Worm (Caenorhabditis elegans) whole organism, L1 larva: ENCODE data around the gene col-78.

Experiments
- Y116A8C.19 ChIP-seq: sonication (generic microtip); optimal IDR thresholded peaks from 2 replicates; lab custom pipeline; 2016; ENCODE audit warnings: missing compliant biosample characterization, missing genetic modification characterization, borderline replicate concordance
- aly-2 ChIP-seq: fragments of 150-350 bp; optimal IDR thresholded peaks from 2 replicates; lab custom pipeline; 2014; ENCODE audit warnings: missing biosample characterization, missing genetic modification characterization
- ama-1 ChIP-seq: fragments of 150-350 bp; optimal IDR thresholded peaks from 2 replicates; lab custom pipeline; 2014
- ceh-8 ChIP-seq: fragments of 200-800 bp; sonication (Bioruptor generic); optimal IDR thresholded peaks from 2 replicates; lab custom pipeline; 2018; ENCODE audit warnings: mild to moderate bottlenecking, missing genetic modification characterization, moderate library complexity, missing compliant biosample characterization
- ceh-90 ChIP-seq: sonication (generic microtip); optimal IDR thresholded peaks from 2 replicates; lab custom pipeline; 2016; ENCODE audit warnings: missing genetic modification characterization, missing compliant biosample characterization
- ces-1 ChIP-seq: fragments of 150-350 bp; optimal IDR thresholded peaks from 2 replicates; lab custom pipeline; 2014; ENCODE audit warnings: missing biosample characterization, missing genetic modification reagents, missing genetic modification characterization
- dpl-1 ChIP-seq, 3 experiments: fragments of 150-350 bp in 2 of 3; sonication (generic microtip) in 1 of 3; optimal IDR thresholded peaks; 2 replicates each; lab custom pipeline; 2014 to 2017; ENCODE audit warnings: missing biosample characterization in 3 of 3, missing genetic modification characterization in 3 of 3, missing genetic modification reagents in 3 of 3
- dsc-1 ChIP-seq: sonication (generic microtip); optimal IDR thresholded peaks from 2 replicates; lab custom pipeline; 2016; ENCODE audit warnings: mild to moderate bottlenecking, missing genetic modification characterization, missing compliant biosample characterization
- efl-1 ChIP-seq, 4 experiments: fragments of 150-350 bp; optimal IDR thresholded peaks in 3 of 4; peaks in 1 of 4; 1 replicate in 1 of 4; 2 replicates in 3 of 4; lab custom pipeline; 2014; ENCODE audit warnings: missing biosample characterization in 2 of 4, missing genetic modification characterization in 2 of 4, missing genetic modification reagents in 2 of 4
- egl-13 ChIP-seq: sonication (generic microtip); optimal IDR thresholded peaks from 2 replicates; lab custom pipeline; 2016; ENCODE audit warnings: missing genotype, missing genetic modification reagents, missing genetic modification characterization, missing compliant biosample characterization
- elt-2 ChIP-seq: sonication (generic microtip); optimal IDR thresholded peaks from 2 replicates; lab custom pipeline; 2016; ENCODE audit warnings: missing genetic modification characterization, mild to moderate bottlenecking, inconsistent platforms, missing compliant biosample characterization, missing genetic modification reagents
- ets-5 ChIP-seq: fragments of 200-800 bp; sonication (Bioruptor generic); IDR thresholded peaks from 2 replicates; pipeline ENCODE4 v1.3.6; 2022; ENCODE audit warnings: missing genetic modification characterization, missing compliant biosample characterization
- fkh-10 ChIP-seq: sonication (generic microtip); optimal IDR thresholded peaks from 2 replicates; lab custom pipeline; 2017; ENCODE audit warnings: missing biosample characterization, missing genetic modification reagents, missing genetic modification characterization
- fkh-4 ChIP-seq: sonication (generic microtip); optimal IDR thresholded peaks from 2 replicates; lab custom pipeline; 2016; ENCODE audit warnings: missing compliant biosample characterization, missing genetic modification characterization, borderline replicate concordance
- fkh-8 ChIP-seq: sonication (generic microtip); optimal IDR thresholded peaks from 2 replicates; lab custom pipeline; 2016; ENCODE audit warnings: mild to moderate bottlenecking, missing genetic modification characterization, missing compliant biosample characterization
- fos-1 ChIP-seq: fragments of 150-350 bp; optimal IDR thresholded peaks from 2 replicates; lab custom pipeline; 2014; ENCODE audit warnings: missing biosample characterization, missing genetic modification characterization
- irx-1 ChIP-seq: sonication (generic microtip); optimal IDR thresholded peaks from 2 replicates; lab custom pipeline; 2016; ENCODE audit warnings: missing genetic modification characterization, missing compliant biosample characterization
- lin-13 ChIP-seq: fragments of 150-350 bp; optimal IDR thresholded peaks from 2 replicates; lab custom pipeline; 2014; ENCODE audit warnings: missing biosample characterization, missing genetic modification reagents, missing genetic modification characterization
- lin-14 ChIP-seq: fragments of 200-800 bp; sonication (Bioruptor generic); optimal IDR thresholded peaks from 2 replicates; lab custom pipeline; 2018; ENCODE audit warnings: mild to moderate bottlenecking, missing genetic modification characterization, moderate library complexity, missing compliant biosample characterization
- lin-15B ChIP-seq: fragments of 150-350 bp; sonication (generic microtip); optimal IDR thresholded peaks from 3 replicates; lab custom pipeline; 2014; ENCODE audit warnings: missing biosample characterization, missing genetic modification characterization
- lin-35 ChIP-seq, 2 experiments: fragments of 150-350 bp; optimal IDR thresholded peaks; 2 replicates each; lab custom pipeline; 2014; ENCODE audit warnings: missing biosample characterization in 2 of 2, missing genetic modification characterization in 2 of 2, missing genetic modification reagents in 2 of 2
- lin-39 ChIP-seq: fragments of 150-350 bp; optimal IDR thresholded peaks from 2 replicates; lab custom pipeline; 2014; ENCODE audit warnings: missing biosample characterization, missing genetic modification reagents, missing genetic modification characterization
- lsy-2 ChIP-seq, 2 experiments: fragments of 150-350 bp; optimal IDR thresholded peaks; 2 replicates each; lab custom pipeline; 2014; ENCODE audit warnings: missing biosample characterization in 2 of 2, missing genetic modification characterization in 2 of 2
- mep-1 ChIP-seq: fragments of 150-350 bp; optimal IDR thresholded peaks from 2 replicates; lab custom pipeline; 2014; ENCODE audit warnings: missing biosample characterization, missing genetic modification characterization
- nhr-11 ChIP-seq: fragments of 150-350 bp; optimal IDR thresholded peaks from 2 replicates; lab custom pipeline; 2014; ENCODE audit warnings: missing biosample characterization, missing genetic modification characterization
- nhr-19 ChIP-seq: fragments of 200-800 bp; sonication (Bioruptor generic); conservative IDR thresholded peaks from 2 replicates; pipeline ENCODE4 v1.3.6; 2022; ENCODE audit warnings: missing genetic modification characterization, missing compliant biosample characterization
- nhr-20 ChIP-seq: sonication (generic microtip); optimal IDR thresholded peaks from 2 replicates; lab custom pipeline; 2016; ENCODE audit warnings: mild to moderate bottlenecking, missing genetic modification characterization, missing compliant biosample characterization
- nhr-237 ChIP-seq: fragments of 150-350 bp; optimal IDR thresholded peaks from 2 replicates; lab custom pipeline; 2014; ENCODE audit warnings: missing biosample characterization, missing genetic modification characterization
- nhr-47 ChIP-seq: sonication (generic microtip); optimal IDR thresholded peaks from 2 replicates; lab custom pipeline; 2016; ENCODE audit warnings: mild to moderate bottlenecking, missing genetic modification characterization, moderate library complexity, missing compliant biosample characterization
- nhr-71 ChIP-seq: sonication (generic microtip); optimal IDR thresholded peaks from 2 replicates; lab custom pipeline; 2016; ENCODE audit warnings: mild to moderate bottlenecking, missing genetic modification characterization, moderate library complexity, missing compliant biosample characterization
- nhr-76 ChIP-seq: sonication (generic microtip); optimal IDR thresholded peaks from 2 replicates; lab custom pipeline; 2017; ENCODE audit warnings: missing biosample characterization, missing genetic modification characterization
- pax-3 ChIP-seq: fragments of 200-800 bp; sonication (Bioruptor generic); optimal IDR thresholded peaks from 2 replicates; lab custom pipeline; 2018; ENCODE audit warnings: mild to moderate bottlenecking, missing genetic modification characterization, moderate library complexity, missing compliant biosample characterization
- pqm-1 ChIP-seq: sonication (generic microtip); optimal IDR thresholded peaks from 3 replicates; lab custom pipeline; 2017; ENCODE audit warnings: missing biosample characterization, missing genetic modification characterization
- sox-4 ChIP-seq: sonication (generic microtip); optimal IDR thresholded peaks from 2 replicates; lab custom pipeline; 2016; ENCODE audit warnings: missing genetic modification characterization, missing compliant biosample characterization
- swsn-7 ChIP-seq: sonication (generic microtip); optimal IDR thresholded peaks from 2 replicates; lab custom pipeline; 2016; ENCODE audit warnings: missing genetic modification characterization, missing compliant biosample characterization
- tbx-2 ChIP-seq: sonication (generic microtip); optimal IDR thresholded peaks from 2 replicates; lab custom pipeline; 2016; ENCODE audit warnings: missing genetic modification characterization, missing compliant biosample characterization
- unc-86 ChIP-seq: sonication (generic microtip); optimal IDR thresholded peaks from 2 replicates; lab custom pipeline; 2016; ENCODE audit warnings: missing genetic modification characterization, missing compliant biosample characterization
- xbp-1 ChIP-seq: sonication (generic microtip); optimal IDR thresholded peaks from 2 replicates; lab custom pipeline; 2016; ENCODE audit warnings: missing genetic modification characterization, missing compliant biosample characterization
- zag-1 ChIP-seq: fragments of 150-350 bp; optimal IDR thresholded peaks from 2 replicates; lab custom pipeline; 2014; ENCODE audit warnings: missing biosample characterization, missing genetic modification characterization
- zip-4 ChIP-seq: fragments of 200-800 bp; sonication (Bioruptor generic); optimal IDR thresholded peaks from 2 replicates; lab custom pipeline; 2018; ENCODE audit warnings: mild to moderate bottlenecking, missing genetic modification characterization, moderate library complexity, missing compliant biosample characterization
- ztf-4 ChIP-seq: fragments of 150-350 bp; optimal IDR thresholded peaks from 2 replicates; lab custom pipeline; 2014; ENCODE audit warnings: missing biosample characterization, missing genetic modification characterization

col-78 gene

DNA sequence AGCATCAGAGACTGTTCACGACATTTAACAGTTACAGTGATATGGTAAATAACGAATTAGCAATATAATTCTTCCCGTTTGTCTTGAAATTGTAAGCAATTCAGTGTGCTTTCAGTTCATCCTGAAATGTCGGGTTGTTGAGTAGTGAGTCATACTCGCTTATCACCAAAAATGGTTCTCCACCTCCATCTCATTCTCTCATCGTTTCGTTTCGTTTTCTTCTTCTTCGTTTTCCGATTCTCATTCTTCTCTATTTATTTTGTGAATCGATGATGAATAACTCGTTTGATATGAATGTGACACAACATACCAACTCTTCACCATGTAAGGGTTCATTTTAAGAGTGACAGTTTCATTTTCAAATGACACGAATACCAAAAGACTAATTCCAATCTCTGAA, 35.9 kb upstream of the col-78 start:
- TF ChIP-seq fos-1 (no peak), Y116A8C.19 (tag; lab: Kevin White, UChicago) (no peak), pax-3 (tag; lab: Kevin White, UChicago) (no peak), unc-86 (tag; lab: Kevin White, UChicago) (no peak), lin-35 (GFP tag; optimal IDR thresholded peaks at IDR 0.05; lab: Kevin White, UChicago) (peak in 1 of 2 experiments; percentile 42), fkh-4 (tag; lab: Kevin White, UChicago) (no peak), ztf-4 (tag; lab: Kevin White, UChicago) (no peak), nhr-237 (tag; lab: Kevin White, UChicago) (no peak)

DNA sequence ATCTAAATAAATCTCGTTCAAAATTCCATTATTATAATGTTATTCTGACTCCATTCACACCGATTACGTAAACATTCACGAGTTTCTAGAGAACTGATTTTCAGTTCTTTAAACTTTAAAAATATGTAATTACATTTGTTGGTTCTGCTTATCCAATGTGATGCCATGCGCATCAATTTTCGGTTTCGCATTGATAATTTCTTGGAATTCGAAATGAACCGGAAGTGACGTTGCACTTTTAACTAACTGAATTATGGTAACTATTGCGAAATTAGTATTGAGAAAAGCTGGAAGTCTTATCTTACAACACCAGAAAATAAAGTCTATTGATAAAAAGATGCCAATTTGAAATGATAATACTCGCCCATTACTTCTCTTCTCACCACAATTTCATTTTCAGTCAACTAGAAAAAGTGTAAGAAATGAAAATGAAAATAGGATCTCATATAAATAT, 34.5 kb upstream of the col-78 start:
- TF ChIP-seq ceh-8 (GFP tag; lab: Kevin White, UChicago): peak; percentile 16
- TF ChIP-seq aly-2 (tag; lab: Kevin White, UChicago): no peak
- TF ChIP-seq egl-13 (tag; lab: Kevin White, UChicago): peak; percentile 71
- TF ChIP-seq lin-15B (tag; lab: Kevin White, UChicago): no peak
- TF ChIP-seq ces-1 (GFP tag; lab: Kevin White, UChicago): no peak
- TF ChIP-seq nhr-76 (tag; lab: Kevin White, UChicago): no peak
- peak; percentile 9 for TF ChIP-seq mep-1 (tag; lab: Kevin White, UChicago)
- peak; percentile 19 for TF ChIP-seq ceh-90 (tag; lab: Kevin White, UChicago)
- TF ChIP-seq zip-4 (GFP tag; lab: Kevin White, UChicago): peak; percentile 60
- TF ChIP-seq sox-4: peak; percentile 96
- peak; percentile 45 to 55 for TF ChIP-seq lsy-2 (tag; optimal IDR thresholded peaks at IDR 0.05; lab: Kevin White, UChicago)
- TF ChIP-seq lin-13 (GFP tag; lab: Kevin White, UChicago): peak; percentile 10
- TF ChIP-seq fkh-8 (tag; lab: Kevin White, UChicago): peak; percentile 92
- TF ChIP-seq dsc-1 (tag; lab: Kevin White, UChicago): peak; percentile 93
- TF ChIP-seq efl-1 (optimal IDR thresholded peaks at IDR 0.05; lab: Kevin White, UChicago): no peak
- TF ChIP-seq efl-1 (GFP tag; optimal IDR thresholded peaks at IDR 0.05 in 1 of 2; lab: Kevin White, UChicago): peak in 1 of 2 experiments; percentile 40
- TF ChIP-seq pqm-1 (tag; lab: Kevin White, UChicago): peak; percentile 3
- TF ChIP-seq fkh-10 (GFP tag; lab: Kevin White, UChicago): peak; percentile 14
- TF ChIP-seq ama-1: no peak
- no peak for TF ChIP-seq ets-5
- TF ChIP-seq nhr-11 (tag; lab: Kevin White, UChicago): peak; percentile 69
- TF ChIP-seq lin-14 (GFP tag; lab: Kevin White, UChicago): peak; percentile 67
- TF ChIP-seq irx-1: no peak
- peak; percentile 7 for TF ChIP-seq tbx-2 (tag; lab: Kevin White, UChicago)
- peak; percentile 69 for TF ChIP-seq elt-2
- peak; percentile 35 for TF ChIP-seq swsn-7 (tag; lab: Kevin White, UChicago)
- no peak for TF ChIP-seq zag-1 (tag; lab: Kevin White, UChicago)
- TF ChIP-seq nhr-19 (GFP tag; lab: Robert Waterston, UW): peak; percentile 15; the same call in 1 of the 2 replicates
- TF ChIP-seq dpl-1 (GFP tag; optimal IDR thresholded peaks at IDR 0.05; lab: Kevin White, UChicago): no peak
- TF ChIP-seq nhr-47 (tag; lab: Kevin White, UChicago): peak; percentile 82
- peak; percentile 51 for TF ChIP-seq nhr-20
- no peak for TF ChIP-seq lin-39 (tag; lab: Kevin White, UChicago)
- peak; percentile 53 for TF ChIP-seq ztf-4 (tag; lab: Kevin White, UChicago)
- peak; percentile 90 for TF ChIP-seq nhr-71
- TF ChIP-seq xbp-1 (tag; lab: Kevin White, UChicago): peak; percentile 18
- TF ChIP-seq pax-3 (tag; lab: Kevin White, UChicago): peak; percentile 77
- peak in 1 of 2 experiments; percentile 32 for TF ChIP-seq lin-35 (GFP tag; optimal IDR thresholded peaks at IDR 0.05; lab: Kevin White, UChicago)
